Worm (Caenorhabditis elegans): Measurements from ENCODE around the gene H38K22.6.
A peak's percentile ranks its signal among the peaks of the same experiment; 100 is the strongest.

H38K22.6 gene

DNA sequence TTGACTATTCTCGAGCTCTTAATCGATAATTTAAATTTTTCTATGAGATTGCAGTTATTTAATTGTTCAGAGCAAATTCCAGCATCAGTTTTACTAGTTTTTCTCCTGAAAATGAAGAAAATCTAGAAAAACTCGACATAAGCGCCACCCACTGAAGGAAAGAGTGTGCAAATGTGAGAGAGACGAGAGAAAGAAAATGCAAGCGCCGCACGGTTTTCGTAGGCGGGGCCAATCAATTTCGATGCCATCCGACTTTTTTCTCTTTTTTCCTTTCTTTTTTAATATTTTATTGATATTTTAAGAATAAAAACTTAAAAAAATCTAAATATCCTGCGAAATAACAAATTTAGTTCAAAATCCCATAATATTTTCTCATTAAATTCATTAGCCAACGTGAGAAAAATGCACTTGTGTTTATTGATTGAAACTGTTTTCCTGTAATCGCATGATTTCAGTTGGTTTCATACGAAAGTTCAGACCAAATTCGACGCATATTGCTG, 12.4 kb downstream of the H38K22.6 start, which contains the start of gene cdk-12:
Gene cdk-12, plus strand, starts transcription at position 450 of the 500 bp plus-strand sequence.
- no peak for TF ChIP-seq hlh-17 (GFP tag; optimal IDR thresholded peaks at IDR 0.05; ENCODE audit: borderline replicate concordance)
- peak; percentile 6 for TF ChIP-seq irx-1 (tag; optimal IDR thresholded peaks at IDR 0.05)
- peak; percentile 9 for TF ChIP-seq nhr-85 (tag)
- TF ChIP-seq dsc-1 (tag; optimal IDR thresholded peaks at IDR 0.05), result peak; percentile 19
- no peak for TF ChIP-seq grh-1 (GFP tag; IDR thresholded peaks at IDR 0.05)
- TF ChIP-seq isw-1 (GFP tag; IDR thresholded peaks at IDR 0.05), result no peak
- peak; percentile 53 for TF ChIP-seq xbp-1 (tag; optimal IDR thresholded peaks at IDR 0.05)
- TF ChIP-seq snpc-4 (tag; optimal IDR thresholded peaks at IDR 0.05), result peak; percentile 20
- TF ChIP-seq pag-3 (tag; optimal IDR thresholded peaks at IDR 0.05; ENCODE audit: borderline replicate concordance, insufficient read depth), result peak; percentile 69
- TF ChIP-seq fkh-10 (GFP tag; optimal IDR thresholded peaks at IDR 0.05), result no peak
- no peak for TF ChIP-seq pax-3 (tag; optimal IDR thresholded peaks at IDR 0.05)
- TF ChIP-seq sox-4 (tag; optimal IDR thresholded peaks at IDR 0.05), result no peak
- peak; percentile 62 to 72 for TF ChIP-seq lsy-2 (tag; optimal IDR thresholded peaks at IDR 0.05)
- peak; percentile 66 for TF ChIP-seq nhr-71 (tag; optimal IDR thresholded peaks at IDR 0.05)
- TF ChIP-seq lin-15B (tag; optimal IDR thresholded peaks at IDR 0.05), result no peak
- peak; percentile 66 for TF ChIP-seq skn-1 (tag; optimal IDR thresholded peaks at IDR 0.05)
- no peak for TF ChIP-seq nhr-237 (tag; optimal IDR thresholded peaks at IDR 0.05)
- peak; percentile 35 for TF ChIP-seq C16A3.4 (tag; optimal IDR thresholded peaks at IDR 0.05)
- no peak for TF ChIP-seq lir-3 (tag; optimal IDR thresholded peaks at IDR 0.05; ENCODE audit: poor library complexity)
- no peak for TF ChIP-seq unc-86 (tag; optimal IDR thresholded peaks at IDR 0.05)
- TF ChIP-seq elt-3 (tag; optimal IDR thresholded peaks at IDR 0.05), result peak in 1 of 6 experiments; percentile 73
- TF ChIP-seq ceh-82 (tag; optimal IDR thresholded peaks at IDR 0.05), result peak in 1 of 3 experiments; percentile 56
- TF ChIP-seq snu-23 (GFP tag; optimal IDR thresholded peaks at IDR 0.05), result peak; percentile 60
- TF ChIP-seq lin-14 (GFP tag; optimal IDR thresholded peaks at IDR 0.05), result peak; percentile 57
- no peak for TF ChIP-seq fkh-4 (tag; optimal IDR thresholded peaks at IDR 0.05; ENCODE audit: borderline replicate concordance)
- peak; percentile 29 for TF ChIP-seq nhr-19 (GFP tag; conservative IDR thresholded peaks at IDR 0.05)
- TF ChIP-seq elt-2 (tag; optimal IDR thresholded peaks at IDR 0.05), result no peak
- TF ChIP-seq sup-37 (GFP tag; optimal IDR thresholded peaks at IDR 0.05), result no peak
- TF ChIP-seq swsn-7 (tag; optimal IDR thresholded peaks at IDR 0.05), result peak; percentile 52
- no peak for TF ChIP-seq ces-1 (GFP tag; optimal IDR thresholded peaks at IDR 0.05)
- no peak for TF ChIP-seq ceh-8 (GFP tag; optimal IDR thresholded peaks at IDR 0.05)
- TF ChIP-seq ceh-90 (tag; optimal IDR thresholded peaks at IDR 0.05), result no peak
- TF ChIP-seq dpl-1 (GFP tag; optimal IDR thresholded peaks at IDR 0.05), result peak; percentile 34 to 62 (median 36)
- TF ChIP-seq alr-1 (tag; optimal IDR thresholded peaks at IDR 0.05; ENCODE audit: borderline replicate concordance), result no peak
- TF ChIP-seq mep-1 (tag; optimal IDR thresholded peaks at IDR 0.05), result peak; percentile 63
- TF ChIP-seq efl-1 (optimal IDR thresholded peaks at IDR 0.05), result peak; percentile 39 to 57
- peak; percentile 51 to 94 for TF ChIP-seq efl-1 (GFP tag; optimal IDR thresholded peaks at IDR 0.05 in 1 of 2)
- TF ChIP-seq unc-130 (tag; optimal IDR thresholded peaks at IDR 0.05), result no peak
- TF ChIP-seq nhr-84 (tag; optimal IDR thresholded peaks at IDR 0.05), result no peak
- no peak for TF ChIP-seq nhr-12 (tag; optimal IDR thresholded peaks at IDR 0.05)
- no peak for TF ChIP-seq ama-1 (optimal IDR thresholded peaks at IDR 0.05)
- TF ChIP-seq nhr-20 (tag; optimal IDR thresholded peaks at IDR 0.05), result peak; percentile 34
- no peak for TF ChIP-seq hlh-4 (tag; optimal IDR thresholded peaks at IDR 0.05)
- peak; percentile 53 for TF ChIP-seq blmp-1 (tag; optimal IDR thresholded peaks at IDR 0.05)
- no peak for TF ChIP-seq C34B4.2 (tag; optimal IDR thresholded peaks at IDR 0.05)
- no peak for TF ChIP-seq unc-30 (tag; optimal IDR thresholded peaks at IDR 0.05)
- no peak for TF ChIP-seq aha-1 (tag; optimal IDR thresholded peaks at IDR 0.05)
- no peak for TF ChIP-seq fkh-8 (tag; optimal IDR thresholded peaks at IDR 0.05)
- no peak for TF ChIP-seq zag-1 (tag; optimal IDR thresholded peaks at IDR 0.05)
- no peak for TF ChIP-seq F16B12.6 (tag; optimal IDR thresholded peaks at IDR 0.05)
- no peak for TF ChIP-seq nhr-28 (tag; optimal IDR thresholded peaks at IDR 0.05)
- peak; percentile 51 for TF ChIP-seq nhr-47 (tag; optimal IDR thresholded peaks at IDR 0.05)
- TF ChIP-seq tlp-1 (tag; optimal IDR thresholded peaks at IDR 0.05), result no peak

Data from whole organism, L1 larva.